Worm (Caenorhabditis elegans) whole organism, L4 larva: ENCODE measurements around the gene Y67D8B.5.

ENCODE experiments used
- F10B5.3 ChIP-seq: sonication (generic microtip); optimal IDR thresholded peaks from 2 replicates; lab custom pipeline; 2016; ENCODE audit warnings: mild to moderate bottlenecking, missing genetic modification characterization, missing compliant biosample characterization
- F44E2.7 ChIP-seq: fragments of 200-800 bp; sonication (Bioruptor generic); IDR thresholded peaks from 2 replicates; pipeline ENCODE4 v2.1.2; 2022; ENCODE audit warnings: missing genetic modification characterization, missing compliant biosample characterization
- R02D3.7 ChIP-seq: fragments of 150-350 bp; sonication (generic microtip); optimal IDR thresholded peaks from 3 replicates; lab custom pipeline; 2014; ENCODE audit warnings: missing biosample characterization, missing genetic modification characterization
- T20F7.1 ChIP-seq: fragments of 200-800 bp; sonication (Bioruptor generic); optimal IDR thresholded peaks from 2 replicates; lab custom pipeline; 2018; ENCODE audit warnings: mild to moderate bottlenecking, missing genetic modification characterization, missing compliant biosample characterization
- T26A8.4 ChIP-seq: fragments of 200-800 bp; sonication (Bioruptor generic); IDR thresholded peaks from 2 replicates; pipeline ENCODE4 v1.3.6; 2022; ENCODE audit warnings: missing genetic modification characterization, missing compliant biosample characterization
- Y48G9A.11 ChIP-seq: fragments of 200-800 bp; sonication (Bioruptor generic); IDR thresholded peaks from 2 replicates; pipeline ENCODE4 v1.3.6; 2022; ENCODE audit warnings: missing genetic modification reagents, missing genetic modification characterization, missing compliant biosample characterization
- ZK337.2 ChIP-seq: fragments of 200-800 bp; sonication (Bioruptor generic); IDR thresholded peaks from 2 replicates; pipeline ENCODE4 v1.3.6; 2022; ENCODE audit warnings: missing genetic modification reagents, missing genetic modification characterization, missing compliant biosample characterization
- ZK546.5 ChIP-seq, 2 experiments: sonication (generic microtip); optimal IDR thresholded peaks; 2 replicates each; lab custom pipeline; 2017; ENCODE audit warnings: missing biosample characterization in 2 of 2, missing genetic modification characterization in 2 of 2
- ama-1 ChIP-seq: fragments of 150-350 bp; optimal IDR thresholded peaks from 2 replicates; lab custom pipeline; 2014; ENCODE audit warnings: inconsistent platforms, mixed read lengths
- ceh-28 ChIP-seq: fragments of 150-350 bp; optimal IDR thresholded peaks from 2 replicates; lab custom pipeline; 2014; ENCODE audit warnings: missing biosample characterization, missing genetic modification reagents, missing genetic modification characterization
- ceh-32 ChIP-seq: sonication (generic microtip); optimal IDR thresholded peaks from 2 replicates; lab custom pipeline; 2016; ENCODE audit warnings: mild to moderate bottlenecking, missing genetic modification characterization, missing compliant biosample characterization; ENCODE audit not compliant: poor library complexity
- daf-16 ChIP-seq, 3 experiments: sonication (generic microtip); optimal IDR thresholded peaks; 2 replicates each; lab custom pipeline; 2016 to 2017; ENCODE audit warnings: missing genetic modification characterization in 3 of 3, missing genetic modification reagents in 3 of 3, mild to moderate bottlenecking in 2 of 3, missing compliant biosample characterization in 2 of 3, missing biosample characterization in 1 of 3, moderate library complexity in 1 of 3
- dmd-6 ChIP-seq: fragments of 200-800 bp; sonication (Bioruptor generic); IDR thresholded peaks from 2 replicates; pipeline ENCODE4 v1.3.6; 2022; ENCODE audit warnings: missing genetic modification reagents, missing genetic modification characterization, missing compliant biosample characterization
- dmd-9 ChIP-seq: fragments of 200-800 bp; sonication (Bioruptor generic); IDR thresholded peaks from 2 replicates; pipeline ENCODE4 v1.3.6; 2022; ENCODE audit warnings: missing genetic modification reagents, missing genetic modification characterization, missing compliant biosample characterization
- dve-1 ChIP-seq: sonication (generic microtip); optimal IDR thresholded peaks from 2 replicates; lab custom pipeline; 2017; ENCODE audit warnings: antibody characterized with exemption, mild to moderate bottlenecking, missing genetic modification characterization, missing compliant biosample characterization; ENCODE audit not compliant: insufficient read depth
- egl-43 ChIP-seq: fragments of 200-800 bp; sonication (Bioruptor generic); IDR thresholded peaks from 2 replicates; pipeline ENCODE4 v1.3.6; 2022; ENCODE audit warnings: missing genetic modification reagents, missing genetic modification characterization, missing compliant biosample characterization
- fos-1 ChIP-seq: fragments of 150-350 bp; optimal IDR thresholded peaks from 2 replicates; lab custom pipeline; 2014; ENCODE audit warnings: missing biosample characterization, missing genetic modification characterization
- hif-1 ChIP-seq, 2 experiments: sonication (generic microtip); optimal IDR thresholded peaks; 2 replicates each; lab custom pipeline; 2016 to 2017; ENCODE audit warnings: missing compliant biosample characterization in 2 of 2, missing genetic modification characterization in 2 of 2, missing genetic modification reagents in 2 of 2, missing genotype in 2 of 2, mild to moderate bottlenecking in 1 of 2
- hlh-30 ChIP-seq: sonication (generic microtip); optimal IDR thresholded peaks from 2 replicates; lab custom pipeline; 2017; ENCODE audit warnings: antibody characterized with exemption, mild to moderate bottlenecking, missing genetic modification characterization, missing compliant biosample characterization; ENCODE audit not compliant: insufficient read depth
- hmg-1.1 ChIP-seq: fragments of 200-800 bp; sonication (Bioruptor generic); IDR thresholded peaks from 2 replicates; pipeline ENCODE4 v1.3.6; 2022; ENCODE audit warnings: missing genetic modification reagents, missing genetic modification characterization, missing compliant biosample characterization
- lin-29 ChIP-seq: fragments of 200-800 bp; sonication (Bioruptor generic); IDR thresholded peaks from 2 replicates; pipeline ENCODE4 v1.3.6; 2022; ENCODE audit warnings: missing genetic modification reagents, missing genetic modification characterization, missing compliant biosample characterization
- lin-38 ChIP-seq: fragments of 200-800 bp; sonication (Bioruptor generic); IDR thresholded peaks from 2 replicates; pipeline ENCODE4 v1.3.6; 2022; ENCODE audit warnings: missing genetic modification reagents, missing genetic modification characterization, missing compliant biosample characterization
- madf-9 ChIP-seq: fragments of 200-800 bp; sonication (Bioruptor generic); conservative IDR thresholded peaks from 2 replicates; pipeline ENCODE4 v1.3.6; 2022; ENCODE audit warnings: missing genetic modification reagents, missing genetic modification characterization, missing compliant biosample characterization
- mdt-29 ChIP-seq: fragments of 200-800 bp; sonication (Bioruptor generic); IDR thresholded peaks from 2 replicates; pipeline ENCODE4 v1.3.6; 2022; ENCODE audit warnings: missing genetic modification reagents, missing genetic modification characterization, missing compliant biosample characterization
- mep-1 ChIP-seq: fragments of 150-350 bp; sonication (generic microtip); optimal IDR thresholded peaks from 3 replicates; lab custom pipeline; 2014; ENCODE audit warnings: missing biosample characterization, missing genetic modification characterization
- mes-2 ChIP-seq: sonication (generic microtip); optimal IDR thresholded peaks from 2 replicates; lab custom pipeline; 2016; ENCODE audit warnings: missing genotype, mild to moderate bottlenecking, missing genetic modification characterization, missing compliant biosample characterization; ENCODE audit not compliant: poor library complexity, severe bottlenecking
- mxl-3 ChIP-seq: fragments of 200-800 bp; sonication (Bioruptor generic); optimal IDR thresholded peaks from 2 replicates; lab custom pipeline; 2018; ENCODE audit warnings: mild to moderate bottlenecking, missing genetic modification characterization, missing compliant biosample characterization
- nhr-25 ChIP-seq: sonication (generic microtip); optimal IDR thresholded peaks from 2 replicates; lab custom pipeline; 2017; ENCODE audit warnings: missing genetic modification characterization, mild to moderate bottlenecking, missing compliant biosample characterization, antibody characterized with exemption, moderate library complexity, borderline replicate concordance; ENCODE audit not compliant: insufficient read depth
- nhr-48 ChIP-seq: sonication (generic microtip); optimal IDR thresholded peaks from 2 replicates; lab custom pipeline; 2016; ENCODE audit warnings: mild to moderate bottlenecking, missing genetic modification characterization, missing compliant biosample characterization
- pha-4 ChIP-seq, 2 experiments: fragments of 150-350 bp in 1 of 2; fragments of 200-800 bp in 1 of 2; sonication (Bioruptor generic) in 1 of 2; IDR thresholded peaks in 1 of 2; optimal IDR thresholded peaks in 1 of 2; 2 replicates each; pipeline versions ENCODE4 v1.3.6 to Lab custom; 2014 to 2022; ENCODE audit warnings: missing genetic modification characterization in 2 of 2, missing genetic modification reagents in 2 of 2, missing biosample characterization in 1 of 2, missing compliant biosample characterization in 1 of 2
- rbr-2 ChIP-seq: sonication (generic microtip); optimal IDR thresholded peaks from 2 replicates; lab custom pipeline; 2016; ENCODE audit warnings: missing genotype, missing genetic modification characterization, missing compliant biosample characterization
- saeg-2 ChIP-seq: fragments of 200-800 bp; sonication (Bioruptor generic); IDR thresholded peaks from 2 replicates; pipeline ENCODE4 v1.3.6; 2022; ENCODE audit warnings: missing genetic modification reagents, missing genetic modification characterization, missing compliant biosample characterization
- sdz-12 ChIP-seq: fragments of 200-800 bp; sonication (Bioruptor generic); optimal IDR thresholded peaks from 2 replicates; lab custom pipeline; 2018; ENCODE audit warnings: mild to moderate bottlenecking, missing genetic modification characterization, missing compliant biosample characterization
- set-16 ChIP-seq: fragments of 200-800 bp; sonication (Bioruptor generic); IDR thresholded peaks from 2 replicates; pipeline ENCODE4 v1.3.6; 2022; ENCODE audit warnings: missing genetic modification reagents, missing genetic modification characterization, missing compliant biosample characterization
- spr-3 ChIP-seq: fragments of 200-800 bp; sonication (Bioruptor generic); optimal IDR thresholded peaks from 2 replicates; lab custom pipeline; 2018; ENCODE audit warnings: mild to moderate bottlenecking, missing genetic modification characterization, missing compliant biosample characterization
- tra-1 ChIP-seq: fragments of 200-800 bp; sonication (Bioruptor generic); IDR thresholded peaks from 2 replicates; pipeline ENCODE4 v1.3.6; 2022; ENCODE audit warnings: missing genetic modification reagents, missing genetic modification characterization, missing compliant biosample characterization
- unc-39 ChIP-seq: sonication (generic microtip); optimal IDR thresholded peaks from 2 replicates; lab custom pipeline; 2017; ENCODE audit warnings: missing biosample characterization, missing genetic modification characterization
- unc-62 ChIP-seq, 3 experiments: fragments of 150-350 bp in 1 of 3; sonication (generic microtip); optimal IDR thresholded peaks in 2 of 3; peaks in 1 of 3; 1 replicate in 1 of 3; 2 replicates in 2 of 3; lab custom pipeline; 2014 to 2017; ENCODE audit warnings: missing biosample characterization in 3 of 3, missing genetic modification characterization in 3 of 3, missing genetic modification reagents in 3 of 3, missing genotype in 1 of 3
- vab-7 ChIP-seq: fragments of 200-800 bp; sonication (Bioruptor generic); IDR thresholded peaks from 2 replicates; pipeline ENCODE4 v1.3.6; 2022; ENCODE audit warnings: missing genetic modification reagents, missing genetic modification characterization, missing compliant biosample characterization
- zip-11 ChIP-seq: fragments of 200-800 bp; sonication (Bioruptor generic); IDR thresholded peaks from 2 replicates; pipeline ENCODE4 v1.3.6; 2022; ENCODE audit warnings: missing genetic modification characterization, missing compliant biosample characterization
- zip-2 ChIP-seq: fragments of 150-350 bp; optimal IDR thresholded peaks from 2 replicates; lab custom pipeline; 2014; ENCODE audit warnings: missing biosample characterization, missing genetic modification characterization
- ztf-11 ChIP-seq: fragments of 150-350 bp; optimal IDR thresholded peaks from 2 replicates; lab custom pipeline; 2014; ENCODE audit warnings: missing biosample characterization, missing genetic modification characterization

Gene Y67D8B.5

DNA sequence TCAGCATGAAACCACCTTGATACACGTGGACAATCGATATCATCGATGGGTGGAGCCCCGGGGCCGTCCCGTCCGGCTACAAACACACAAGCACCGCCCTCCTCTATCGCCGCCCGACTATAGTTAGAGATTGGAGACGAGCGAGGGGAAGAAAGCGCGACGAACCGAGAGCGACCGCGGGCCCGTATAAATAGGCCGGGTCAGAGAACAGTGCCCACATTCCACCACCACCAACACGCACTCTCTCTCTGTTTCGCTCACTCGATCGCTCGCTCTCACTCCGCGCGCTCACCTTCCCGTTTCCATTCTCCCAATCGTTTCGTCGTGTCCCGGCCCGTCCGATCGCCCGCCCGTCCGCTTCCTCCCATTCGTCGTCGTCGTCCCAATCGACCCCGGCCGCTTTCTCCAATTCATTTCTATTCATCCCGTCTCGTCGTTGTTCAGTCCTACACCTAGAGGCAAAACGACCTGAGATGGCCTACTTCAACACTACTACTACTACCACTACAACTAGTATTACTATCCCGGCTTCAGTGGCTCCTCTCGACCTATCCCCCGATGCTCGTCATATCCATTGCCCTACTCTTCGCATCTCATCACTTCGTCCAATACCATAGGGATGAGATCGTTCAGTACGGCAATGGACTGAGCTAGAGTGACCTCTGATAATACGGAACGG is 30.7 kb downstream of the Y67D8B.5 start (continued):
- TF ChIP-seq vab-7 (GFP tag; lab: Robert Waterston, UW) (0 out of 2 replicates have a peak, but pooled peaks have one; percentile 27), nhr-48 (tag; lab: Kevin White, UChicago) (peak; percentile 49), T20F7.1 (GFP tag; lab: Kevin White, UChicago) (no peak), unc-39 (tag; lab: Kevin White, UChicago) (no peak), madf-9 (GFP tag; lab: Robert Waterston, UW) (no peak), dmd-6 (GFP tag; lab: Robert Waterston, UW) (peak; percentile 72), daf-16 (GFP tag; optimal IDR thresholded peaks at IDR 0.05; lab: Kevin White, UChicago) (no peak), daf-16 (tag; optimal IDR thresholded peaks at IDR 0.05; lab: Kevin White, UChicago) (peak; percentile 52), F44E2.7 (GFP tag; lab: Robert Waterston, UW) (0 out of 2 replicates have a peak, but pooled peaks have one; percentile 12), sdz-12 (GFP tag; lab: Kevin White, UChicago) (no peak), mep-1 (peak; percentile 72), hif-1 (tag; optimal IDR thresholded peaks at IDR 0.05; lab: Kevin White, UChicago) (peak in 1 of 2 experiments; percentile 9), ceh-28 (tag; lab: Kevin White, UChicago) (peak; percentile 27), ceh-32 (tag; lab: Kevin White, UChicago) (no peak), fos-1 (tag; lab: Kevin White, UChicago) (no peak), F10B5.3 (tag; lab: Kevin White, UChicago) (no peak)

DNA sequence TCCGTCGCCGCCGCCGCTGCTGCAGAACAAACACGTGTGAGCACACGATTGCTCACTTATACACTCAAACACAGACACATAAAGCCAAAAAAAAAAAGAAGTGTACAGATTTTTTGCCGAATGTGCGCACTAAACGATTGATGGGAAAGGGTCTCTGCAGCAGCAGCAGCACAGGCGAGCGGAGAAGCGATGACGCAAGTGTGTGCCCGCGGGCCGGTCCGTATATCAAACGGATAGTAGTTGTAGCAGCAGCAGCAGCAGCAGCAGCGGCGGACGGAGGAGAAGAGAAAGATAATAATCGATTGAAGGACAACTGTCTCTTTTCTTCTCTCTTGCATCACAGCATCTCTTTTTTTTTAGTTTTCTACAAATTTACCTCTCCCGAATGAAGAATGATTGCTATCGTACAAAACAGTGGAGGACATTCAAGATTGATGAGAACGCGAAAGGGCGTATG is 31.3 kb downstream of the Y67D8B.5 start:
- TF ChIP-seq mes-2 (tag; lab: Kevin White, UChicago) (peak; percentile 51), hlh-30 (tag; lab: Kevin White, UChicago) (peak; percentile 21), zip-11 (no peak), unc-62 (GFP tag; optimal IDR thresholded peaks at IDR 0.05 in 1 of 2; lab: Kevin White, UChicago) (peak in 1 of 2 experiments; percentile 79), unc-62 (tag; optimal IDR thresholded peaks at IDR 0.05; lab: Kevin White, UChicago) (no peak), set-16 (GFP tag; lab: Robert Waterston, UW) (peak; percentile 79), mdt-29 (GFP tag; lab: Robert Waterston, UW) (0 out of 2 replicates have a peak, but pooled peaks have one; percentile 20), lin-38 (GFP tag; lab: Robert Waterston, UW) (no peak; the same call in 1 of the 2 replicates), tra-1 (0 out of 2 replicates have a peak, but pooled peaks have one; percentile 35), ama-1 (peak; percentile 7), zip-2 (tag; lab: Kevin White, UChicago) (no peak), daf-16 (GFP tag; optimal IDR thresholded peaks at IDR 0.05; lab: Kevin White, UChicago) (no peak), daf-16 (tag; optimal IDR thresholded peaks at IDR 0.05; lab: Kevin White, UChicago) (peak; percentile 6), saeg-2 (GFP tag; lab: Robert Waterston, UW) (0 out of 2 replicates have a peak, but pooled peaks have one; percentile 63), lin-29 (GFP tag; lab: Robert Waterston, UW) (no peak), egl-43 (GFP tag; lab: Robert Waterston, UW) (no peak), rbr-2 (peak; percentile 7), T26A8.4 (GFP tag; lab: Robert Waterston, UW) (peak; percentile 34; the same call in 1 of the 2 replicates), dve-1 (tag; lab: Kevin White, UChicago) (peak; percentile 44), ZK337.2 (GFP tag; lab: Robert Waterston, UW) (no peak), ZK546.5 (tag; optimal IDR thresholded peaks at IDR 0.05; lab: Kevin White, UChicago) (no peak), ztf-11 (no peak), R02D3.7 (tag; lab: Kevin White, UChicago) (no peak), vab-7 (GFP tag; lab: Robert Waterston, UW) (no peak), mep-1 (peak; percentile 53), spr-3 (no peak), nhr-48 (tag; lab: Kevin White, UChicago) (no peak), dmd-6 (GFP tag; lab: Robert Waterston, UW) (peak; percentile 42; the same call in 1 of the 2 replicates), hmg-1.1 (GFP tag; lab: Robert Waterston, UW) (peak; percentile 53; the same call in 1 of the 2 replicates), mxl-3 (peak; percentile 66), pha-4 (GFP tag; IDR thresholded peaks at IDR 0.05; lab: Robert Waterston, UW) (peak; percentile 72; the same call in 1 of the 2 replicates), pha-4 (tag; optimal IDR thresholded peaks at IDR 0.05; lab: Kevin White, UChicago) (no peak), ceh-28 (tag; lab: Kevin White, UChicago) (no peak), unc-39 (tag; lab: Kevin White, UChicago) (no peak), Y48G9A.11 (no peak), nhr-25 (tag; lab: Kevin White, UChicago) (peak; percentile 56), dmd-9 (GFP tag; lab: Robert Waterston, UW) (no peak), hif-1 (tag; optimal IDR thresholded peaks at IDR 0.05; lab: Kevin White, UChicago) (peak in 1 of 2 experiments; percentile 20)
